Worm (Caenorhabditis elegans): ENCODE results near the gene Y48A6B.9.
"Not testable (repeated sequence)": the region's sequence is repeated elsewhere in the genome, so short reads cannot be mapped to it uniquely, and the experiment has no call there.

Gene Y48A6B.9

DNA sequence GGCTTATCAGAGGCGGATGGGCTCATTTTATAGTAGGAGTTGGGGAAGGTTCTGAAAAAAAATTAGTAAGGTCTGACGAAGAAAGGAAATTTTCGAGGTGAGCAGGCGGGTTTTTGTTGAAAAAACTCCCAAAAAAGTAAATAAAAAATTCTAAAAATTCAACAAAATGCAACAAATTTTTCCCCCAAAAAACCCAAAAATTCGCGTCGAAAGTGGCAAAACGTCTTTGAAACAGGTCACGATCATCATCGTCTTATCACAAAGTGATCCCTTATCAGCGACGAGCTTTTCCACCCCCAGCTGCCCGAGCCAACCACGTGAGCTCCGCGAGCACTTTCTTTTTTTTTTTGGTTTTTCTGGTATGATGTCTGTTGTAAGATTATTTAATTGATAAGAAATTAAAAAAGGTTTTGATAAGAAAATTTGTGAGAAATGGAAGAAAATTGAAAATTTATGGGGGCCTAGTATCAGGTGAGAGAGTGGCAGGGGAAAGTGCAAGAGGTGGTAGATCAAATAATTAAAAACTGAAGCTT, 6.4 kb upstream of the Y48A6B.9 start, which contains the start of gene Y48A6B.7:
Gene Y48A6B.7 (minus strand): TSS at position 51 of the 533 bp plus-strand sequence.
- TF ChIP-seq nhr-10 (tag; optimal IDR thresholded peaks at IDR 0.05) (no peak), crh-2 (tag; optimal IDR thresholded peaks at IDR 0.05) (peak; percentile 71), nhr-12 (tag; optimal IDR thresholded peaks at IDR 0.05) (no peak), nhr-129 (tag; optimal IDR thresholded peaks at IDR 0.05) (no peak), mdl-1 (tag; optimal IDR thresholded peaks at IDR 0.05) (peak in 1 of 2 experiments; percentile 70), ztf-11 (tag; optimal IDR thresholded peaks at IDR 0.05) (no peak), mbf-1 (tag; optimal IDR thresholded peaks at IDR 0.05) (no peak), unc-39 (tag; optimal IDR thresholded peaks at IDR 0.05) (no peak), snpc-4 (tag; optimal IDR thresholded peaks at IDR 0.05) (no peak), egl-27 (tag; optimal IDR thresholded peaks at IDR 0.05) (peak; percentile 18), elt-1 (tag; optimal IDR thresholded peaks at IDR 0.05) (no peak), F13H6.1 (tag; optimal IDR thresholded peaks at IDR 0.05) (peak; percentile 48), ztf-4 (tag; optimal IDR thresholded peaks at IDR 0.05) (no peak), nhr-237 (tag; optimal IDR thresholded peaks at IDR 0.05) (no peak), Y55F3AM.14 (GFP tag; optimal IDR thresholded peaks at IDR 0.05) (no peak), fos-1 (tag; optimal IDR thresholded peaks at IDR 0.05) (peak; percentile 88), nhr-25 (tag; optimal IDR thresholded peaks at IDR 0.05) (no peak), nhr-11 (tag; optimal IDR thresholded peaks at IDR 0.05) (no peak), ztf-1 (GFP tag; conservative IDR thresholded peaks at IDR 0.05) (no peak), C34F6.9 (tag; optimal IDR thresholded peaks at IDR 0.05) (no peak), ama-1 (optimal IDR thresholded peaks at IDR 0.05) (no peak), nhr-21 (tag; optimal IDR thresholded peaks at IDR 0.05) (no peak), sma-9 (GFP tag; optimal IDR thresholded peaks at IDR 0.05) (peak; percentile 78), sma-9 (tag; optimal IDR thresholded peaks at IDR 0.05) (no peak), ceh-82 (tag; optimal IDR thresholded peaks at IDR 0.05) (no peak), sma-3 (GFP tag; optimal IDR thresholded peaks at IDR 0.05) (peak; percentile 31), nhr-23 (tag; optimal IDR thresholded peaks at IDR 0.05) (no peak), R02D3.7 (tag; optimal IDR thresholded peaks at IDR 0.05) (no peak), unc-55 (GFP tag; optimal IDR thresholded peaks at IDR 0.05) (no peak), lin-13 (GFP tag; optimal IDR thresholded peaks at IDR 0.05) (no peak), nhr-6 (tag; optimal IDR thresholded peaks at IDR 0.05) (no peak), gmeb-1 (tag; optimal IDR thresholded peaks at IDR 0.05) (peak; percentile 70), dmd-4 (tag; optimal IDR thresholded peaks at IDR 0.05) (no peak), blmp-1 (tag; optimal IDR thresholded peaks at IDR 0.05; ENCODE audit: insufficient read depth) (no peak), aly-2 (tag; optimal IDR thresholded peaks at IDR 0.05) (no peak)

- not testable (repeated sequence) for TF ChIP-seq aly-2, ceh-16, lin-39 (tag; optimal IDR thresholded peaks at IDR 0.05)
These were observed 3.6 kb upstream of the Y48A6B.9 start, which contains the start of gene Y48A6B.8 for ce11 chrIII:11029337-11029736. Gene Y48A6B.8, minus strand, starts transcription at chrIII:11029437.

DNA sequence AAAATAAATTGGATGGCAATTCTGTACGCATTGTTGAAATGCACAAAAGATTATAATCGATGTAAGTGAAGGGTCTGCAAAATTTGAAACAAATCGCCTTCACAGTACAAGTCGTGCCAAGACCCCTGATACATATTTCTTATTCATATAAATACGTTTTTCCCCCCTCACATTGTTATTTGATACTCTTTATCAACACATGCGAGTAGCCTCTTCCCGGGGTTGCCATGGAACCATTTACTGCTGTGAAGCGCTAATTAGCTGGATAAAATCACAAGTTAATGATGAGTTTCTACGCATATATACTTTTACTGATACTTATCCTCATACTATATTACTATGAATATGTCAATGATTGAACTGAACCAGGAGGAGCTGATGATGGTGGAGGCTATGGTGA, 1.7 kb upstream of the Y48A6B.9 start, which contains the start of gene Y48A6B.14:
Gene Y48A6B.14 (plus strand): TSS at position 301 of the 400 bp plus-strand sequence.
- no peak for TF ChIP-seq ztf-1 (GFP tag; conservative IDR thresholded peaks at IDR 0.05)
- TF ChIP-seq mab-5 (tag; optimal IDR thresholded peaks at IDR 0.05): no peak
- TF ChIP-seq egl-27 (tag; optimal IDR thresholded peaks at IDR 0.05): no peak
- TF ChIP-seq lin-13 (GFP tag; optimal IDR thresholded peaks at IDR 0.05): no peak
- TF ChIP-seq unc-55 (GFP tag; optimal IDR thresholded peaks at IDR 0.05): no peak
- no peak for TF ChIP-seq ama-1 (optimal IDR thresholded peaks at IDR 0.05)
- TF ChIP-seq nhr-21 (tag; optimal IDR thresholded peaks at IDR 0.05): no peak
- TF ChIP-seq aly-2 (tag; optimal IDR thresholded peaks at IDR 0.05): no peak
- TF ChIP-seq sem-4 (tag; optimal IDR thresholded peaks at IDR 0.05): no peak
- no peak for TF ChIP-seq nhr-25 (tag; optimal IDR thresholded peaks at IDR 0.05)
- TF ChIP-seq zag-1 (tag; optimal IDR thresholded peaks at IDR 0.05): no peak
- TF ChIP-seq crh-2 (tag; optimal IDR thresholded peaks at IDR 0.05): no peak
- no peak for TF ChIP-seq sma-3 (GFP tag; optimal IDR thresholded peaks at IDR 0.05)
- no peak for TF ChIP-seq gmeb-1 (tag; optimal IDR thresholded peaks at IDR 0.05)

Data from whole organism, L2 larva.